Worm (Caenorhabditis elegans) whole organism, late embryonic: Measurements from ENCODE around the gene Y32F6A.4.

Experiments
- C08G9.2 ChIP-seq: sonication (generic microtip); optimal IDR thresholded peaks from 2 replicates; lab custom pipeline; 2016; ENCODE audit warnings: mild to moderate bottlenecking, missing genetic modification characterization, moderate library complexity, missing compliant biosample characterization
- C38D4.7 ChIP-seq: fragments of 200-800 bp; sonication (Bioruptor generic); optimal IDR thresholded peaks from 2 replicates; lab custom pipeline; 2018; ENCODE audit warnings: mild to moderate bottlenecking, missing genetic modification characterization, moderate library complexity, missing compliant biosample characterization
- F13H6.1 ChIP-seq: sonication (generic microtip); optimal IDR thresholded peaks from 2 replicates; lab custom pipeline; 2016; ENCODE audit warnings: missing genetic modification characterization, missing compliant biosample characterization
- K02D7.2 ChIP-seq: sonication (generic microtip); optimal IDR thresholded peaks from 2 replicates; lab custom pipeline; 2017; ENCODE audit warnings: mild to moderate bottlenecking, missing genetic modification characterization, missing compliant biosample characterization
- ama-1 ChIP-seq: fragments of 150-350 bp; optimal IDR thresholded peaks from 2 replicates; lab custom pipeline; 2014
- ceh-14 ChIP-seq: sonication (generic microtip); optimal IDR thresholded peaks from 2 replicates; lab custom pipeline; 2016; ENCODE audit warnings: missing genotype, missing genetic modification characterization, missing compliant biosample characterization
- ceh-18 ChIP-seq: sonication (generic microtip); optimal IDR thresholded peaks from 2 replicates; lab custom pipeline; 2016; ENCODE audit warnings: missing genetic modification characterization, missing compliant biosample characterization
- ceh-2 ChIP-seq: sonication (generic microtip); optimal IDR thresholded peaks from 2 replicates; lab custom pipeline; 2016; ENCODE audit warnings: missing genotype, missing genetic modification characterization, missing compliant biosample characterization
- ceh-24 ChIP-seq: sonication (generic microtip); optimal IDR thresholded peaks from 2 replicates; lab custom pipeline; 2016; ENCODE audit warnings: mild to moderate bottlenecking, missing genetic modification characterization, missing compliant biosample characterization
- ceh-30 ChIP-seq: fragments of 150-350 bp; optimal IDR thresholded peaks from 2 replicates; lab custom pipeline; 2014; ENCODE audit warnings: missing biosample characterization, missing genetic modification characterization
- ceh-48 ChIP-seq: sonication (generic microtip); optimal IDR thresholded peaks from 2 replicates; lab custom pipeline; 2016; ENCODE audit warnings: missing genetic modification characterization, inconsistent platforms, missing compliant biosample characterization
- ets-4 ChIP-seq: sonication (generic microtip); optimal IDR thresholded peaks from 2 replicates; lab custom pipeline; 2016; ENCODE audit warnings: missing genetic modification characterization, missing compliant biosample characterization
- hlh-13 ChIP-seq: fragments of 200-800 bp; sonication (Bioruptor generic); optimal IDR thresholded peaks from 2 replicates; lab custom pipeline; 2018; ENCODE audit warnings: mild to moderate bottlenecking, missing genetic modification characterization, missing compliant biosample characterization
- hlh-8 ChIP-seq: sonication (generic microtip); optimal IDR thresholded peaks from 2 replicates; lab custom pipeline; 2016; ENCODE audit warnings: missing genotype, missing genetic modification characterization, missing compliant biosample characterization
- lim-6 ChIP-seq: sonication (generic microtip); optimal IDR thresholded peaks from 2 replicates; lab custom pipeline; 2016; ENCODE audit warnings: missing genetic modification characterization, missing compliant biosample characterization
- lin-11 ChIP-seq: fragments of 200-800 bp; sonication (Bioruptor generic); optimal IDR thresholded peaks from 2 replicates; lab custom pipeline; 2018; ENCODE audit warnings: mild to moderate bottlenecking, missing genetic modification characterization, missing compliant biosample characterization
- madf-2 ChIP-seq: sonication (generic microtip); optimal IDR thresholded peaks from 2 replicates; lab custom pipeline; 2017; ENCODE audit warnings: missing genetic modification characterization, missing compliant biosample characterization
- mec-3 ChIP-seq: sonication (generic microtip); optimal IDR thresholded peaks from 2 replicates; lab custom pipeline; 2016; ENCODE audit warnings: borderline replicate concordance, missing genetic modification characterization, missing compliant biosample characterization
- nhr-11 ChIP-seq: fragments of 150-350 bp; optimal IDR thresholded peaks from 2 replicates; lab custom pipeline; 2014; ENCODE audit warnings: missing biosample characterization, missing genetic modification characterization
- npax-4 ChIP-seq: sonication (generic microtip); optimal IDR thresholded peaks from 2 replicates; lab custom pipeline; 2016; ENCODE audit warnings: missing genetic modification characterization, missing compliant biosample characterization
- odd-2 ChIP-seq: sonication (generic microtip); optimal IDR thresholded peaks from 2 replicates; lab custom pipeline; 2017; ENCODE audit warnings: antibody characterized with exemption, mild to moderate bottlenecking, missing genetic modification characterization, missing compliant biosample characterization
- pqm-1 ChIP-seq: sonication (generic microtip); optimal IDR thresholded peaks from 2 replicates; lab custom pipeline; 2016; ENCODE audit warnings: missing genetic modification characterization, missing compliant biosample characterization
- sdc-2 ChIP-seq: sonication (generic microtip); optimal IDR thresholded peaks from 2 replicates; lab custom pipeline; 2016; ENCODE audit warnings: missing genotype, missing genetic modification characterization, missing compliant biosample characterization
- syd-9 ChIP-seq: sonication (generic microtip); optimal IDR thresholded peaks from 2 replicates; lab custom pipeline; 2016; ENCODE audit warnings: mild to moderate bottlenecking, missing genetic modification characterization, moderate library complexity, missing compliant biosample characterization
- unc-42 ChIP-seq: sonication (generic microtip); optimal IDR thresholded peaks from 2 replicates; lab custom pipeline; 2016; ENCODE audit warnings: missing genotype, missing genetic modification characterization, missing compliant biosample characterization

Y32F6A.4 gene

DNA sequence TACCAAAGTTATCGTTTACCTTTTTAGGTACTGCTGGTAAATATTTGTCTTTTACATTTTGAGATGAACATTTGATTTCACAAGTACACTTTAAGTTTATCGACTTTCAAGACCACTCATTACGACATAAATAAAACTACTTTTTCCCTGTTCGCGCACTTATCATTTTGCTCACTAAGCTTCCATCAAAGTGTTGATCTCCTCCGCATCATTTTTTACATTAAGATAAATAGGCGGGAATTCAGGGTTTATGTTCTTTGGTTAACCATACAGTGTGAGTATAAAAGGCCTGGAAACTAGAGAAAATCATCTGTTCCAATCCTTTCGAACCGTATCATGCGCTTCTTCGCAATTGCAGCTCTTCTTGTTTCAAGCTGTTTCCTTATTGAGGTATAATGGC is 51.7 kb downstream of the Y32F6A.4 start, which contains the start of gene pqn-2:
TSS of gene pqn-2 (plus strand) at position 301 of the 400 bp plus-strand sequence.
- no peak for TF ChIP-seq hlh-13 (GFP tag; lab: Kevin White, UChicago)
- TF ChIP-seq ceh-2 (tag; lab: Kevin White, UChicago): no peak
- no peak for TF ChIP-seq ama-1 (lab: Kevin White, UChicago)
- TF ChIP-seq F13H6.1 (tag; lab: Kevin White, UChicago): no peak
- no peak for TF ChIP-seq mec-3 (tag; lab: Kevin White, UChicago)
- TF ChIP-seq npax-4 (tag; lab: Kevin White, UChicago): no peak
- no peak for TF ChIP-seq ceh-24 (tag; lab: Kevin White, UChicago)

DNA sequence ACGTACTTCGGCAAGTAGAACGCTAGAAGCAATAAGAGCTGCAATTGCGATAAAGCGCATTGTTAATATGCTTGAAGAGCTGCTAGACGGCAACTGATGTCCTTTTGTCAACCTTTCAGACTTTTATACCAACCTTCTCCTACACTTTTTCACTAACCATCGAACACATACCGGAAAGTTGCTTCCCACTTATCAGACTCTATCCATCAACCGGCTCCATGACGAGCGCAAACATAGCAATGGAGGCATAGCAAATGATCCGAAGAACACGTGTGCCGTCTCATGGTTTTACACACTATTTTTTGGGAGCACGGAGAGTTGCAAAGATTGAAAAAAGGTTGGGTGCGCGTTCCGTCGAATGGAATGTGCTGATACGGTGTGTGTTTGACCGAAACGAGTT is 52.1 kb downstream of the Y32F6A.4 start, which contains the start of gene abu-1:
TSS of gene abu-1 (minus strand) at position 101 of the 400 bp plus-strand sequence.
- TF ChIP-seq lin-11 (tag; lab: Kevin White, UChicago) (no peak), C08G9.2 (tag; lab: Kevin White, UChicago) (no peak), ets-4 (tag; lab: Kevin White, UChicago) (no peak), odd-2 (tag; lab: Kevin White, UChicago) (no peak), ceh-48 (tag; lab: Kevin White, UChicago) (no peak)

DNA sequence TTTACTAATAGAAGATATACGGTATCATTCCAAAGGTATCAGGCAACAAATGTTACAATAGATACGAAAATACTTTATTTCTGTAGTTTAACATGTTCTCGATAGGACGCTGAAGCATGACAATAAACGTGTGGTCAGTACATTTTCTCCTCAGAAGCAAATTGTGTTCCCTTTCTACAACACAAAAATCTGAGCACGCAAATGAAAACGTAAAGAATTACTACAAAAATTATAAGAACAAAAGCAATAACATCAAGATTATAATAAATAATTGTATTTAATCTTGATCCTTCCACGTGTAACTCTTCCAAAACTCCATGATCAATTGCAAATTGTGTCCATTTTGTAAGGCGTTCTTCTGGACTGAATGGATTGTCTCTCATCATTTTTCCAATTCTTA is 54.1 kb downstream of the Y32F6A.4 start:
- TF ChIP-seq ceh-30 (tag; lab: Kevin White, UChicago) (no peak), C38D4.7 (no peak), mec-3 (tag; lab: Kevin White, UChicago) (no peak), unc-42 (tag; lab: Kevin White, UChicago) (no peak), pqm-1 (tag; lab: Kevin White, UChicago) (no peak), nhr-11 (no peak)
- TF ChIP-seq, all 69 proteins: peak for 0

DNA sequence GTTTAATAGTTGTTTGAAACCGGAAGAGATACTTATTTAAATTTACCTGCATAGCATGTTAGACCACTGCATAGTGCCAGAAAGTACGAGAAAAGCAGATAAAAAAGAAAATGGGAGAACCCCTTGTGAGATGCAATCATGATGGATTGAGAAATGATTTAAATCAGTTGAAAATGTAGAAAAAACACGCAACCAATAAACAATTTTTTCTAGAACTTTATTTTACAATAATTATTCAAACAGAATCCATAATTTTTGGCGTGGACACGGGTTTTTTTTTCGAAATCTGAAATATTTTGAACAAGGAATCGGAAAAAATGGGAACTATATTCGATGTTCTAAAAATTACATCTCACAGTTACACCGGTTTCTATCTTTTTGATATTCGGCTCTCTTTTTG is 54.6 kb downstream of the Y32F6A.4 start, which contains the start of gene AC3.12:
TSS of gene AC3.12 (minus strand) at position 101 of the 400 bp plus-strand sequence.
- TF ChIP-seq C38D4.7 (no peak), lim-6 (tag; lab: Kevin White, UChicago) (no peak), ceh-14 (tag; lab: Kevin White, UChicago) (no peak), K02D7.2 (tag; lab: Kevin White, UChicago) (no peak), ets-4 (tag; lab: Kevin White, UChicago) (no peak), lin-11 (tag; lab: Kevin White, UChicago) (no peak), nhr-11 (no peak), hlh-8 (tag; lab: Kevin White, UChicago) (no peak), ceh-18 (no peak), syd-9 (tag; lab: Kevin White, UChicago) (no peak), madf-2 (tag; lab: Kevin White, UChicago) (no peak), sdc-2 (tag; lab: Kevin White, UChicago) (no peak)
